Fruit fly (Drosophila melanogaster) whole organism, embryonic: ENCODE measurements around the gene ara.

ENCODE experiments used
- ATbp ChIP-seq: fragments of 200-800 bp; sonication (Bioruptor generic); optimal IDR thresholded peaks from 2 replicates; lab custom pipeline; 2017; ENCODE audit warnings: missing biosample characterization, mild to moderate bottlenecking, missing genetic modification characterization, missing genetic modification reagents
- Atf3 ChIP-seq: fragments of 200-800 bp; sonication (Bioruptor generic); optimal IDR thresholded peaks from 3 replicates; lab custom pipeline; 2016; ENCODE audit warnings: missing biosample characterization, missing genetic modification characterization
- CG11398 ChIP-seq: fragments of 200-800 bp; sonication (Bioruptor generic); optimal IDR thresholded peaks from 2 replicates; lab custom pipeline; 2016; ENCODE audit warnings: missing biosample characterization, missing genetic modification characterization
- CG11504 ChIP-seq: fragments of 200-800 bp; sonication (Bioruptor generic); optimal IDR thresholded peaks from 3 replicates; lab custom pipeline; 2019; ENCODE audit warnings: missing biosample characterization, mild to moderate bottlenecking, missing genetic modification characterization, moderate library complexity
- CG11696 ChIP-seq: fragments of 200-800 bp; sonication (Bioruptor generic); IDR thresholded peaks from 2 replicates; pipeline ENCODE4 v1.3.6; 2022; ENCODE audit warnings: missing biosample characterization, missing genetic modification characterization
- CG12391 ChIP-seq: fragments of 200-800 bp; sonication (Bioruptor generic); optimal IDR thresholded peaks from 3 replicates; lab custom pipeline; 2018; ENCODE audit warnings: missing biosample characterization, mild to moderate bottlenecking, missing genetic modification characterization, moderate library complexity
- CG14710 ChIP-seq: fragments of 200-800 bp; sonication (Bioruptor generic); optimal IDR thresholded peaks from 3 replicates; lab custom pipeline; 2019; ENCODE audit warnings: missing biosample characterization, mild to moderate bottlenecking, missing genetic modification characterization, moderate library complexity
- CG14965 ChIP-seq: fragments of 200-800 bp; sonication (Bioruptor generic); optimal IDR thresholded peaks from 2 replicates; lab custom pipeline; 2016; ENCODE audit warnings: missing biosample characterization, missing genetic modification characterization, borderline replicate concordance
- CG1603 ChIP-seq: fragments of 200-800 bp; sonication (Bioruptor generic); optimal IDR thresholded peaks from 2 replicates; lab custom pipeline; 2019; ENCODE audit warnings: missing biosample characterization, mild to moderate bottlenecking, missing genetic modification characterization, moderate library complexity
- CG17186 ChIP-seq: fragments of 200-800 bp; sonication (Bioruptor generic); optimal IDR thresholded peaks from 3 replicates; lab custom pipeline; 2017; ENCODE audit warnings: missing biosample characterization, missing genetic modification reagents, missing genetic modification characterization
- CG17359 ChIP-seq: fragments of 200-800 bp; sonication (Bioruptor generic); optimal IDR thresholded peaks from 3 replicates; lab custom pipeline; 2018; ENCODE audit warnings: missing biosample characterization, mild to moderate bottlenecking, missing genetic modification characterization, moderate library complexity
- CG17612 ChIP-seq: fragments of 200-800 bp; sonication (Bioruptor generic); IDR thresholded peaks from 2 replicates; pipeline ENCODE4 v1.3.6; 2022; ENCODE audit warnings: missing biosample characterization, missing genetic modification characterization
- CG30020 ChIP-seq: fragments of 200-800 bp; optimal IDR thresholded peaks from 2 replicates; lab custom pipeline; 2019; ENCODE audit warnings: missing biosample characterization, mild to moderate bottlenecking, missing genetic modification characterization, moderate library complexity
- CG32767 ChIP-seq: fragments of 200-800 bp; sonication (Bioruptor generic); IDR thresholded peaks from 2 replicates; pipeline ENCODE4 v1.3.6; 2022; ENCODE audit warnings: missing biosample characterization, missing genetic modification characterization
- CG33557 ChIP-seq: fragments of 200-800 bp; sonication (Bioruptor generic); optimal IDR thresholded peaks from 2 replicates; lab custom pipeline; 2019; ENCODE audit warnings: missing biosample characterization, mild to moderate bottlenecking, missing genetic modification characterization, moderate library complexity
- CG3838 ChIP-seq: fragments of 200-800 bp; sonication (Bioruptor generic); optimal IDR thresholded peaks from 3 replicates; lab custom pipeline; 2016; ENCODE audit warnings: missing biosample characterization, missing genetic modification characterization
- CG3995 ChIP-seq: fragments of 200-800 bp; sonication (Bioruptor generic); optimal IDR thresholded peaks from 3 replicates; lab custom pipeline; 2016; ENCODE audit warnings: missing biosample characterization, missing genetic modification characterization
- CG4424 ChIP-seq: fragments of 200-800 bp; sonication (Bioruptor generic); optimal IDR thresholded peaks from 3 replicates; lab custom pipeline; 2016; ENCODE audit warnings: missing biosample characterization, missing genetic modification characterization
- CG4820 ChIP-seq: fragments of 200-800 bp; sonication (Bioruptor generic); optimal IDR thresholded peaks from 3 replicates; lab custom pipeline; 2016; ENCODE audit warnings: missing biosample characterization, missing genetic modification characterization
- CG6175 ChIP-seq: fragments of 200-800 bp; sonication (Bioruptor generic); IDR thresholded peaks from 3 replicates; pipeline ENCODE4 v1.3.6; 2022; ENCODE audit warnings: missing biosample characterization, missing genetic modification characterization
- CG6254 ChIP-seq: fragments of 200-800 bp; sonication (Bioruptor generic); optimal IDR thresholded peaks from 3 replicates; lab custom pipeline; 2017; ENCODE audit warnings: mild to moderate bottlenecking, missing biosample characterization, missing genetic modification reagents, missing genetic modification characterization
- CG6813 ChIP-seq: fragments of 200-800 bp; sonication (Bioruptor generic); optimal IDR thresholded peaks from 2 replicates; lab custom pipeline; 2017; ENCODE audit warnings: missing biosample characterization, missing genetic modification characterization, mild to moderate bottlenecking, moderate library complexity, missing genetic modification reagents
- CG6854 ChIP-seq: fragments of 200-800 bp; sonication (Bioruptor generic); optimal IDR thresholded peaks from 3 replicates; lab custom pipeline; 2017; ENCODE audit warnings: missing biosample characterization, mild to moderate bottlenecking, missing genetic modification characterization
- CG7786 ChIP-seq: fragments of 200-800 bp; sonication (Bioruptor generic); optimal IDR thresholded peaks from 2 replicates; lab custom pipeline; 2016; ENCODE audit warnings: missing biosample characterization, missing genetic modification characterization
- CG7839 ChIP-seq: fragments of 200-800 bp; sonication (Bioruptor generic); optimal IDR thresholded peaks from 3 replicates; lab custom pipeline; 2018; ENCODE audit warnings: missing biosample characterization, mild to moderate bottlenecking, missing genetic modification characterization, moderate library complexity
- CG8388 ChIP-seq: fragments of 200-800 bp; sonication (Bioruptor generic); optimal IDR thresholded peaks from 2 replicates; lab custom pipeline; 2019; ENCODE audit warnings: missing biosample characterization, mild to moderate bottlenecking, missing genetic modification characterization, moderate library complexity
- Fer2 ChIP-seq: fragments of 200-800 bp; sonication (Bioruptor generic); optimal IDR thresholded peaks from 2 replicates; lab custom pipeline; 2018; ENCODE audit warnings: missing biosample characterization, mild to moderate bottlenecking, missing genetic modification characterization, moderate library complexity
- Fer3 ChIP-seq: fragments of 200-800 bp; sonication (Bioruptor generic); optimal IDR thresholded peaks from 2 replicates; lab custom pipeline; 2018; ENCODE audit warnings: missing biosample characterization, mild to moderate bottlenecking, missing genetic modification characterization, moderate library complexity
- Gug ChIP-seq: fragments of 200-800 bp; sonication (Bioruptor generic); IDR thresholded peaks from 4 replicates; pipeline ENCODE4 v1.3.6; 2022; ENCODE audit warnings: missing biosample characterization, missing genetic modification characterization
- Mad ChIP-seq: fragments of 200-800 bp; sonication (Bioruptor generic); optimal IDR thresholded peaks from 2 replicates; lab custom pipeline; 2016; ENCODE audit warnings: missing biosample characterization, missing genetic modification characterization
- NC2α ChIP-seq: fragments of 200-800 bp; sonication (Bioruptor generic); optimal IDR thresholded peaks from 2 replicates; lab custom pipeline; 2016; ENCODE audit warnings: missing biosample characterization, missing genetic modification characterization
- Opbp ChIP-seq: fragments of 200-800 bp; sonication (Bioruptor generic); IDR thresholded peaks from 3 replicates; pipeline ENCODE4 v1.3.6; 2022; ENCODE audit warnings: missing biosample characterization, missing genetic modification characterization; ENCODE audit not compliant: partially characterized antibody
- Optix ChIP-seq: fragments of 200-800 bp; sonication (Bioruptor generic); IDR thresholded peaks from 3 replicates; pipeline ENCODE4 v1.3.6; 2022; ENCODE audit warnings: missing biosample characterization, missing genetic modification characterization
- PHDP ChIP-seq: fragments of 200-800 bp; sonication (Bioruptor generic); optimal IDR thresholded peaks from 3 replicates; lab custom pipeline; 2018; ENCODE audit warnings: missing biosample characterization, mild to moderate bottlenecking, missing genetic modification characterization, moderate library complexity
- Side ChIP-seq: fragments of 200-800 bp; sonication (Bioruptor generic); optimal IDR thresholded peaks from 2 replicates; lab custom pipeline; 2016; ENCODE audit warnings: missing biosample characterization, missing genetic modification characterization
- Sin3A ChIP-seq: fragments of >200 bp; optimal IDR thresholded peaks from 2 replicates; lab custom pipeline; 2018
- ato ChIP-seq: fragments of 200-800 bp; sonication (Bioruptor generic); IDR thresholded peaks from 2 replicates; pipeline ENCODE4 v1.3.6; 2022; ENCODE audit warnings: missing biosample characterization, missing genetic modification characterization; ENCODE audit not compliant: partially characterized antibody
- cg ChIP-seq: fragments of 200-800 bp; sonication (Bioruptor generic); optimal IDR thresholded peaks from 3 replicates; lab custom pipeline; 2019; ENCODE audit warnings: missing biosample characterization, mild to moderate bottlenecking, missing genetic modification characterization, moderate library complexity
- corto ChIP-seq: fragments of 200-800 bp; sonication (Bioruptor generic); optimal IDR thresholded peaks from 2 replicates; lab custom pipeline; 2016; ENCODE audit warnings: missing biosample characterization, mild to moderate bottlenecking, missing genetic modification characterization, moderate library complexity
- dan ChIP-seq: fragments of 200-800 bp; sonication (Bioruptor generic); IDR thresholded peaks from 2 replicates; pipeline ENCODE4 v1.3.6; 2022; ENCODE audit warnings: missing biosample characterization, missing genetic modification characterization
- en ChIP-seq: fragments of 200-800 bp; sonication (Bioruptor generic); optimal IDR thresholded peaks from 2 replicates; lab custom pipeline; 2016; ENCODE audit warnings: missing biosample characterization, missing genetic modification characterization
- grau ChIP-seq: fragments of 200-800 bp; optimal IDR thresholded peaks from 3 replicates; lab custom pipeline; 2019; ENCODE audit warnings: missing biosample characterization, mild to moderate bottlenecking, missing genetic modification characterization, moderate library complexity
- hb ChIP-seq: fragments of 200-800 bp; sonication (Bioruptor generic); IDR thresholded peaks from 3 replicates; pipeline ENCODE4 v1.3.6; 2022; ENCODE audit warnings: missing biosample characterization, missing genetic modification characterization; ENCODE audit not compliant: partially characterized antibody
- jing ChIP-seq: fragments of 200-800 bp; sonication (Bioruptor generic); optimal IDR thresholded peaks from 2 replicates; lab custom pipeline; 2018; ENCODE audit warnings: missing biosample characterization, mild to moderate bottlenecking, missing genetic modification characterization
- nau ChIP-seq: fragments of 200-800 bp; sonication (Bioruptor generic); optimal IDR thresholded peaks from 3 replicates; lab custom pipeline; 2017; ENCODE audit warnings: missing biosample characterization, mild to moderate bottlenecking, missing genetic modification characterization, missing genetic modification reagents
- pan ChIP-seq, 4 experiments: fragments of >200 bp in 3 of 4; fragments of 200-800 bp in 1 of 4; sonication (Bioruptor generic) in 1 of 4; optimal IDR thresholded peaks in 3 of 4; IDR thresholded peaks in 1 of 4; 2 replicates each; pipeline versions ENCODE4 v1.3.6 to Lab custom; 2017 to 2022; ENCODE audit warnings: missing biosample characterization in 2 of 4, missing genetic modification characterization in 2 of 4, mixed read lengths in 1 of 4
- ssp ChIP-seq: fragments of 200-800 bp; sonication (Bioruptor generic); IDR thresholded peaks from 2 replicates; pipeline ENCODE4 v1.3.6; 2022; ENCODE audit warnings: missing biosample characterization, missing genetic modification characterization
- tgo ChIP-seq: fragments of 200-800 bp; sonication (Bioruptor generic); IDR thresholded peaks from 3 replicates; pipeline ENCODE4 v1.3.6; 2022; ENCODE audit warnings: missing biosample characterization, missing genetic modification characterization
- wdn ChIP-seq: fragments of 200-800 bp; sonication (Bioruptor generic); IDR thresholded peaks from 2 replicates; pipeline ENCODE4 v1.3.6; 2022; ENCODE audit warnings: missing biosample characterization, missing genetic modification characterization
- wek ChIP-seq: fragments of 200-800 bp; sonication (Bioruptor generic); optimal IDR thresholded peaks from 3 replicates; lab custom pipeline; 2018; ENCODE audit warnings: missing biosample characterization, mild to moderate bottlenecking, missing genetic modification characterization, moderate library complexity

Gene ara

DNA sequence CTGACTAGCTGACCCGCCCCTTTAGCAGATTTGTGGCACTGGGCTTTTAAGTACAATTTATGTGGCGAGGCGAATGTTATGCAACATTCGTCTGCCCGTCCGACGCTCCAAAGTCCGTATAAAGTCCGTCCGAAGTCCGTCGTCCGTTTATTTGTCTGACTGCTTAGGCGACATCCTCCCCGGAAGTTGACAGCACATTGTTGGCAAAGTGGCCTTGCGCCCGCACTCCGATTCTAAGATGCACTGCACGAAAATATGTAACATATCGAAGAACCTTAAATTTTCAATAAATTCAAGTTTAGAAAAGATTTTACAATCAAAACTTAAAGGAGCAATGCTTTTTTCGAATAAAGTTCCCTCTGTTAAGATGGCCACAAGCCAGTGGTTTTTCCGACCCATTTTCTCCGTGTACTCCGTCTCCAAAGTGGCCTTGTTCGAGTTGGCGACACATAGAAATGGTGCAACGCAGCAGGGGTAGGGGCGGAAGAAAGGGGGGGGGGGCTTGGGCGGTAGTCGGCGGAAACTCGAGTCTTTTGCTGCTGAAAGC, 38.4 kb downstream of the ara start (continued):
- TF ChIP-seq CG11696 (GFP tag; lab: Robert Waterston, UW) (no peak), Gug (GFP tag; lab: Robert Waterston, UW) (no peak), grau (peak; percentile 24), CG14710 (tag; lab: Kevin White, UChicago) (peak; percentile 7), CG8388 (no peak), CG17359 (tag; lab: Kevin White, UChicago) (peak; percentile 24), CG6854 (GFP tag; lab: Kevin White, UChicago) (no peak), CG4424 (GFP tag; lab: Kevin White, UChicago) (no peak), CG3838 (GFP tag; lab: Kevin White, UChicago) (no peak), CG12391 (tag; lab: Kevin White, UChicago) (peak; percentile 26), Fer3 (tag; lab: Kevin White, UChicago) (no peak), CG1603 (tag; lab: Kevin White, UChicago) (no peak), CG6175 (no peak), en (GFP tag; lab: Kevin White, UChicago) (no peak), Fer2 (tag; lab: Kevin White, UChicago) (no peak), ssp (GFP tag; lab: Robert Waterston, UW) (0 out of 2 replicates have a peak, but pooled peaks have one; percentile 28), PHDP (tag; lab: Kevin White, UChicago) (no peak), ATbp (GFP tag; lab: Kevin White, UChicago) (peak; percentile 45), nau (GFP tag; lab: Kevin White, UChicago) (no peak), cg (GFP tag; lab: Kevin White, UChicago) (no peak), CG3995 (GFP tag; lab: Kevin White, UChicago) (no peak), Atf3 (GFP tag; lab: Kevin White, UChicago) (no peak), jing (no peak), CG4820 (GFP tag; lab: Kevin White, UChicago) (peak; percentile 9), wek (GFP tag; lab: Kevin White, UChicago) (no peak), NC2α (GFP tag; lab: Kevin White, UChicago) (no peak), CG33557 (GFP tag; lab: Kevin White, UChicago) (no peak), CG32767 (no peak), pan (optimal IDR thresholded peaks at IDR 0.05; lab: Kevin White, UChicago) (no peak), pan (GFP tag; optimal IDR thresholded peaks at IDR 0.05 in 1 of 2, IDR thresholded peaks at IDR 0.05 in 1 of 2) (peak in 1 of 2 experiments; percentile 13), CG6813 (GFP tag; lab: Kevin White, UChicago) (no peak), CG14965 (GFP tag; lab: Kevin White, UChicago) (no peak), Optix (GFP tag; lab: Robert Waterston, UW) (no peak), CG11504 (tag; lab: Kevin White, UChicago) (no peak), CG17612 (GFP tag; lab: Robert Waterston, UW) (no peak), dan (GFP tag; lab: Robert Waterston, UW) (no peak), CG11398 (GFP tag; lab: Kevin White, UChicago) (no peak), CG30020 (tag; lab: Kevin White, UChicago) (no peak), Mad (GFP tag; lab: Kevin White, UChicago) (no peak), hb (GFP tag; lab: Robert Waterston, UW) (no peak), CG7786 (GFP tag; lab: Kevin White, UChicago) (no peak), tgo (GFP tag; lab: Robert Waterston, UW) (0 out of 3 replicates have a peak, but pooled peaks have one; percentile 23), CG7839 (tag; lab: Kevin White, UChicago) (peak; percentile 49), ato (GFP tag; lab: Robert Waterston, UW) (no peak), corto (GFP tag; lab: Kevin White, UChicago) (no peak), Opbp (GFP tag; lab: Robert Waterston, UW) (no peak), Side (GFP tag; lab: Kevin White, UChicago) (no peak), CG6254 (no peak), Sin3A (lab: Kevin White, UChicago) (no peak), CG17186 (GFP tag; lab: Kevin White, UChicago) (no peak), wdn (GFP tag; lab: Robert Waterston, UW) (no peak)
